Worm (Caenorhabditis elegans): ENCODE data around the gene enpp-1.

- no peak for TF ChIP-seq dao-5 (tag; optimal IDR thresholded peaks at IDR 0.05)
- TF ChIP-seq him-1 (tag; optimal IDR thresholded peaks at IDR 0.05) = no peak
- TF ChIP-seq W03F9.2 (tag; optimal IDR thresholded peaks at IDR 0.05) = no peak
Measured at ce11 chrV:12091759-12092158, 39.5 kb upstream of the enpp-1 start, which contains the start of gene nhr-206.

All from whole organism, L4/young adult.